Fruit fly (Drosophila melanogaster) whole organism: Measurements from ENCODE around the gene Cyp313a3.

ENCODE experiments used
- Dll ChIP-seq: fragments of >200 bp; optimal IDR thresholded peaks from 2 replicates; lab custom pipeline; 2017
- EcR ChIP-seq, 2 experiments: fragments of >200 bp; optimal IDR thresholded peaks; 2 replicates each; lab custom pipeline; 2017; ENCODE audit warnings: missing biosample characterization in 2 of 2, missing genetic modification characterization in 2 of 2, missing genetic modification reagents in 2 of 2
- pan ChIP-seq: fragments of >200 bp; optimal IDR thresholded peaks from 2 replicates; lab custom pipeline; 2017
- psq ChIP-seq: fragments of >200 bp; optimal IDR thresholded peaks from 2 replicates; lab custom pipeline; 2017

DNA sequence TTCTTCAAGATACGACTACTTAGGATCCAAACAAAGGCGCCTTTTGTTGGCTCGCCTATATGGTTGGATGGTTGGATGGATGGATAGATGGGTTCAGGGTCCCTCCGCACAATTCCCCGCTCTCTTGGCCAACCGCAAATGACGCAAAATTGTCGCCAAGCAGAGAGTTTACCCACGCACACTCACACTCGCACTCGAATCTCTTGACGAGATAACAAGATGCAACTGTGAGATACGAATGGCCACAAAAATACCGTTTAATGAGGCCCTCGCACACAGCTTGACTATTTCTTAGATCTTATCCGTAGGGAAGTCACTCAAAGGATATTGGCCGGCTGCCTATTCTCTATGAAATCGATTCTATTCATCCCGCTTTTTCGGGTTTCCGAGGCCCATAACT lies 20.8 kb upstream of the Cyp313a3 start:
- TF ChIP-seq pan (lab: Kevin White, UChicago) (no peak), Dll (lab: Kevin White, UChicago) (no peak), psq (lab: Kevin White, UChicago) (no peak), EcR (GFP tag; optimal IDR thresholded peaks at IDR 0.05; lab: Kevin White, UChicago) (no peak)
